Worm (Caenorhabditis elegans) whole organism, late embryonic: ENCODE data around the gene C34E10.10.

ENCODE experiments used
- C08G9.2 ChIP-seq: sonication (generic microtip); optimal IDR thresholded peaks from 2 replicates; lab custom pipeline; 2016; ENCODE audit warnings: mild to moderate bottlenecking, missing genetic modification characterization, moderate library complexity, missing compliant biosample characterization
- C38D4.7 ChIP-seq: fragments of 200-800 bp; sonication (Bioruptor generic); optimal IDR thresholded peaks from 2 replicates; lab custom pipeline; 2018; ENCODE audit warnings: mild to moderate bottlenecking, missing genetic modification characterization, moderate library complexity, missing compliant biosample characterization
- ahr-1 ChIP-seq: sonication (generic microtip); optimal IDR thresholded peaks from 2 replicates; lab custom pipeline; 2016; ENCODE audit warnings: missing genetic modification characterization, missing compliant biosample characterization
- ceh-18 ChIP-seq: sonication (generic microtip); optimal IDR thresholded peaks from 2 replicates; lab custom pipeline; 2016; ENCODE audit warnings: missing genetic modification characterization, missing compliant biosample characterization
- ceh-2 ChIP-seq: sonication (generic microtip); optimal IDR thresholded peaks from 2 replicates; lab custom pipeline; 2016; ENCODE audit warnings: missing genotype, missing genetic modification characterization, missing compliant biosample characterization
- ceh-22 ChIP-seq: sonication (generic microtip); optimal IDR thresholded peaks from 2 replicates; lab custom pipeline; 2017; ENCODE audit warnings: missing biosample characterization, missing genetic modification characterization
- ceh-24 ChIP-seq: sonication (generic microtip); optimal IDR thresholded peaks from 2 replicates; lab custom pipeline; 2016; ENCODE audit warnings: mild to moderate bottlenecking, missing genetic modification characterization, missing compliant biosample characterization
- ceh-30 ChIP-seq: fragments of 150-350 bp; optimal IDR thresholded peaks from 2 replicates; lab custom pipeline; 2014; ENCODE audit warnings: missing biosample characterization, missing genetic modification characterization
- ceh-31 ChIP-seq: sonication (generic microtip); optimal IDR thresholded peaks from 2 replicates; lab custom pipeline; 2016; ENCODE audit warnings: missing genetic modification characterization, missing compliant biosample characterization
- ceh-45 ChIP-seq: fragments of 200-800 bp; sonication (Bioruptor generic); IDR thresholded peaks from 2 replicates; pipeline ENCODE4 v1.3.6; 2022; ENCODE audit warnings: missing genetic modification reagents, missing genetic modification characterization, missing compliant biosample characterization
- ceh-48 ChIP-seq: sonication (generic microtip); optimal IDR thresholded peaks from 2 replicates; lab custom pipeline; 2016; ENCODE audit warnings: missing genetic modification characterization, inconsistent platforms, missing compliant biosample characterization
- ceh-9 ChIP-seq: sonication (generic microtip); optimal IDR thresholded peaks from 2 replicates; lab custom pipeline; 2016; ENCODE audit warnings: mild to moderate bottlenecking, missing genetic modification characterization, inconsistent platforms, missing compliant biosample characterization
- ets-4 ChIP-seq: sonication (generic microtip); optimal IDR thresholded peaks from 2 replicates; lab custom pipeline; 2016; ENCODE audit warnings: missing genetic modification characterization, missing compliant biosample characterization
- gmeb-2 ChIP-seq: sonication (generic microtip); optimal IDR thresholded peaks from 2 replicates; lab custom pipeline; 2016; ENCODE audit warnings: missing genetic modification characterization, inconsistent platforms, missing compliant biosample characterization
- hlh-13 ChIP-seq: fragments of 200-800 bp; sonication (Bioruptor generic); optimal IDR thresholded peaks from 2 replicates; lab custom pipeline; 2018; ENCODE audit warnings: mild to moderate bottlenecking, missing genetic modification characterization, missing compliant biosample characterization
- hlh-30 ChIP-seq: sonication (generic microtip); optimal IDR thresholded peaks from 2 replicates; lab custom pipeline; 2017; ENCODE audit warnings: antibody characterized with exemption, missing genetic modification characterization, missing compliant biosample characterization; ENCODE audit not compliant: insufficient read depth
- hlh-8 ChIP-seq: sonication (generic microtip); optimal IDR thresholded peaks from 2 replicates; lab custom pipeline; 2016; ENCODE audit warnings: missing genotype, missing genetic modification characterization, missing compliant biosample characterization
- lim-6 ChIP-seq: sonication (generic microtip); optimal IDR thresholded peaks from 2 replicates; lab custom pipeline; 2016; ENCODE audit warnings: missing genetic modification characterization, missing compliant biosample characterization
- madf-2 ChIP-seq: sonication (generic microtip); optimal IDR thresholded peaks from 2 replicates; lab custom pipeline; 2017; ENCODE audit warnings: missing genetic modification characterization, missing compliant biosample characterization
- mec-3 ChIP-seq: sonication (generic microtip); optimal IDR thresholded peaks from 2 replicates; lab custom pipeline; 2016; ENCODE audit warnings: borderline replicate concordance, missing genetic modification characterization, missing compliant biosample characterization
- nfya-1 ChIP-seq: sonication (generic microtip); optimal IDR thresholded peaks from 2 replicates; lab custom pipeline; 2017; ENCODE audit warnings: missing genetic modification characterization, mild to moderate bottlenecking, missing compliant biosample characterization, antibody characterized with exemption, moderate library complexity
- nhr-11 ChIP-seq: fragments of 150-350 bp; optimal IDR thresholded peaks from 2 replicates; lab custom pipeline; 2014; ENCODE audit warnings: missing biosample characterization, missing genetic modification characterization
- nhr-232 ChIP-seq: sonication (generic microtip); optimal IDR thresholded peaks from 2 replicates; lab custom pipeline; 2016; ENCODE audit warnings: missing genetic modification characterization, missing compliant biosample characterization
- npax-4 ChIP-seq: sonication (generic microtip); optimal IDR thresholded peaks from 2 replicates; lab custom pipeline; 2016; ENCODE audit warnings: missing genetic modification characterization, missing compliant biosample characterization
- pax-1 ChIP-seq: fragments of 150-350 bp; optimal IDR thresholded peaks from 2 replicates; lab custom pipeline; 2014; ENCODE audit warnings: missing biosample characterization, missing genetic modification characterization
- pha-2 ChIP-seq: sonication (generic microtip); optimal IDR thresholded peaks from 2 replicates; lab custom pipeline; 2017; ENCODE audit warnings: mild to moderate bottlenecking, missing genetic modification characterization, missing compliant biosample characterization
- ref-2 ChIP-seq: sonication (generic microtip); optimal IDR thresholded peaks from 2 replicates; lab custom pipeline; 2016; ENCODE audit warnings: missing genetic modification characterization, missing compliant biosample characterization
- sox-2 ChIP-seq: fragments of 200-800 bp; sonication (Bioruptor generic); IDR thresholded peaks from 2 replicates; pipeline ENCODE4 v1.3.6; 2022; ENCODE audit warnings: missing genetic modification reagents, missing genetic modification characterization, missing compliant biosample characterization
- sox-4 ChIP-seq: sonication (generic microtip); optimal IDR thresholded peaks from 2 replicates; lab custom pipeline; 2017; ENCODE audit warnings: mild to moderate bottlenecking, missing genetic modification characterization, inconsistent platforms, missing compliant biosample characterization
- syd-9 ChIP-seq: sonication (generic microtip); optimal IDR thresholded peaks from 2 replicates; lab custom pipeline; 2016; ENCODE audit warnings: mild to moderate bottlenecking, missing genetic modification characterization, moderate library complexity, missing compliant biosample characterization
- tbx-7 ChIP-seq: sonication (generic microtip); optimal IDR thresholded peaks from 2 replicates; lab custom pipeline; 2016; ENCODE audit warnings: missing genotype, missing genetic modification characterization, missing compliant biosample characterization
- unc-3 ChIP-seq, 2 experiments: fragments of 200-800 bp in 1 of 2; sonication (Bioruptor generic) in 1 of 2; sonication (generic microtip) in 1 of 2; conservative IDR thresholded peaks in 1 of 2; optimal IDR thresholded peaks in 1 of 2; 2 replicates each; pipeline versions ENCODE4 v1.3.6 to Lab custom; 2016 to 2022; ENCODE audit warnings: missing compliant biosample characterization in 2 of 2, missing genetic modification characterization in 2 of 2, missing genetic modification reagents in 1 of 2
- unc-42 ChIP-seq: sonication (generic microtip); optimal IDR thresholded peaks from 2 replicates; lab custom pipeline; 2016; ENCODE audit warnings: missing genotype, missing genetic modification characterization, missing compliant biosample characterization
- unc-55 ChIP-seq: sonication (generic microtip); optimal IDR thresholded peaks from 2 replicates; lab custom pipeline; 2017; ENCODE audit warnings: missing biosample characterization, missing genetic modification reagents, missing genetic modification characterization
- zip-5 ChIP-seq: sonication (generic microtip); optimal IDR thresholded peaks from 2 replicates; lab custom pipeline; 2016; ENCODE audit warnings: missing genetic modification characterization, missing compliant biosample characterization

C34E10.10 gene

DNA sequence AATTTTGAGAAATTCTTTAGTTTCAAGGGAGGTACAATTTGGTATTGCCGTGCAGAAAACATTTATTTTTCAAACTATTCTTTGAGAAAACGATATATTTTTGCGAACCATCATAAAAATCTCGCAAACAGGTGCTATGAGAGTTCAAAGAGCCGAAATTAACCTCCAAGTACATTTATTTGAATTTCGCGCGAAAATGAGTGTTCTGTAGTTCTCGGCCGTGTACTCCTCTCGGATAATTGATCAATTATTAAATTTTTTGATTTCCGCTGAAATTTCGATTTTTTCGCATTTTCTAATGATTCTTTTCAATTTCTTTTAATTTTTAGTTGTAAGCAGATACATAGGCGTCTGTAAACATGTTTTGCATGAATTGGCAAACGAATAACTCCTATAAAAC lies 37.5 kb downstream of the C34E10.10 start:
- peak; percentile 79 for TF ChIP-seq C08G9.2
- TF ChIP-seq ets-4 (tag; lab: Kevin White, UChicago), result peak; percentile 91
- TF ChIP-seq unc-3 (GFP tag; conservative IDR thresholded peaks at IDR 0.05; lab: Robert Waterston, UW), result no peak
- TF ChIP-seq unc-3 (tag; optimal IDR thresholded peaks at IDR 0.05; lab: Kevin White, UChicago), result no peak
- peak; percentile 20 for TF ChIP-seq ceh-2 (tag; lab: Kevin White, UChicago)
- peak; percentile 25 for TF ChIP-seq tbx-7 (tag; lab: Kevin White, UChicago)
- no peak for TF ChIP-seq hlh-13 (GFP tag; lab: Kevin White, UChicago)
- no peak for TF ChIP-seq sox-2 (GFP tag; lab: Robert Waterston, UW)
- TF ChIP-seq ref-2 (tag; lab: Kevin White, UChicago), result peak; percentile 50
- peak; percentile 35 for TF ChIP-seq zip-5 (tag; lab: Kevin White, UChicago)
- TF ChIP-seq unc-55, result no peak
- TF ChIP-seq lim-6, result peak; percentile 21
- TF ChIP-seq C38D4.7 (GFP tag; lab: Kevin White, UChicago), result no peak
- no peak for TF ChIP-seq gmeb-2 (tag; lab: Kevin White, UChicago)
- TF ChIP-seq ceh-31 (tag; lab: Kevin White, UChicago), result peak; percentile 47

DNA sequence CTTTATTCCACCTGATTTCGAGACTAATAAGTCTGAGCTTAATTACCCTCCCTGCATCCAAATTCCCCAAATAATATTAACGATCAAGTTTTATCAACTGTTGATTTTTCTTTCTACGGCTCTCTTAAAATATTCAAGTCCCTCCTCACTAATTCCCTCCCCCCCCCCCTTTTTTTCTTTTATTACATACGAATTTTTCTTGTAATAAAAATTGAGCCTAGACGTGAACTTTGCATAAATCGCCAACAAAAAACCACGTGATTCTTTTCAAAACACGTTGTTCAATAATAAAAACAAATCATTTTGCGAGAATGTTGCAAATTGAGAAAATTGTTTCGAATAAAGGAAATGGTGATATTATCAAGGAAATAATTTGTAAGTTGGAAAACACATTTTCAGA lies 39.3 kb downstream of the C34E10.10 start, which contains the start of gene K10D2.8:
K10D2.8 (plus strand) TSS at position 301 of the 400 bp plus-strand sequence.
- no peak for TF ChIP-seq ahr-1 (tag; lab: Kevin White, UChicago)
- no peak for TF ChIP-seq syd-9 (tag; lab: Kevin White, UChicago)
- no peak for TF ChIP-seq npax-4 (tag; lab: Kevin White, UChicago)
- TF ChIP-seq hlh-13 (GFP tag; lab: Kevin White, UChicago), result no peak
- no peak for TF ChIP-seq ets-4 (tag; lab: Kevin White, UChicago)
- no peak for TF ChIP-seq nfya-1 (tag; lab: Kevin White, UChicago)
- TF ChIP-seq ceh-18, result no peak
- no peak for TF ChIP-seq ceh-48
- TF ChIP-seq ceh-24 (tag; lab: Kevin White, UChicago), result no peak
- TF ChIP-seq unc-3 (GFP tag; conservative IDR thresholded peaks at IDR 0.05; lab: Robert Waterston, UW), result no peak
- no peak for TF ChIP-seq unc-3 (tag; optimal IDR thresholded peaks at IDR 0.05; lab: Kevin White, UChicago)
- TF ChIP-seq ceh-45, result no peak
- no peak for TF ChIP-seq ceh-30 (tag; lab: Kevin White, UChicago)
- TF ChIP-seq pax-1 (tag; lab: Kevin White, UChicago), result no peak
- TF ChIP-seq sox-4, result no peak
- TF ChIP-seq ceh-22 (tag; lab: Kevin White, UChicago), result no peak
- no peak for TF ChIP-seq madf-2 (tag; lab: Kevin White, UChicago)
- no peak for TF ChIP-seq nhr-11 (tag; lab: Kevin White, UChicago)
- no peak for TF ChIP-seq ceh-9

DNA sequence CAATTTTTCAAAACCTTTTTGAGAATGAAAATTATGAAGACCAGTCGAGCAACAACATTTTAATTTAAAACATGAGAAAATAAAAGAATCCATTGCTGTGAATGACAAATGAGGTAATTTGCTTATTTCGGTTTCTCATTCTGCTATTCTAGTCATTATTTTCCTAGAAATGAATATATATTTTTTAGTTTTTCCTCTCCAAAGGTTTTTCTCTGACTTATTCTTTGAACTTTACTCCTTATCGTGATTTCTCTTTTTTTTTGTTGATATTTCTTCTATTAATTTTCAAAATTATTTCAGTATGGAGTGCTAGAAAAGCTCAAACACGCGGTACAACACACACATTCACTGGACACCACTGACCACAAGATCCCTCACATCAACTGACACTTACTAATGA lies 42.1 kb downstream of the C34E10.10 start, which contains the start of gene pup-2:
pup-2 (plus strand) TSS at position 301 of the 400 bp plus-strand sequence.
- TF ChIP-seq nhr-232 (tag; lab: Kevin White, UChicago) (no peak), pha-2 (tag; lab: Kevin White, UChicago) (no peak)

DNA sequence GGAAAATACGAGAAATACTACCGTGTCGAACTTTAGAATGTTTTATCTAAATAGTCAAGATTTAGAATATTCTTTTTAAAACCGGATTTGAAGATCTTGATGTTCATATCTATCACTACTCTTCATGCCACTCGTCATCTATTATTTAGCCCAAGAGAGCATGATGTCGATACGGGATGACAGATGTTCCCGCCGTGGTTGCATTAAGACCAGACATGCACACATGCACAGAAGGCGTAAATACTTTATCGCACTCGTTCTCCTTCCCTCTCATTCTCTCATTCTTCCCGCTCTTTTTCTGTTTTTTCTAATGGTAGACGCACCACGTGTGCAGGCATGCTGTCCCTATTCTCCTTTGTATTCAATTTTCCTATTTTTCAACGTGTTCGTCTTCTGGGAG lies 44.3 kb downstream of the C34E10.10 start:
- TF ChIP-seq unc-42 (tag; lab: Kevin White, UChicago) (peak; percentile 33), hlh-8 (tag; lab: Kevin White, UChicago) (peak; percentile 40), hlh-30 (tag; lab: Kevin White, UChicago) (peak; percentile 50), mec-3 (tag; lab: Kevin White, UChicago) (no peak), ceh-22 (tag; lab: Kevin White, UChicago) (no peak)
